Worm (Caenorhabditis elegans) whole organism, late embryonic: Measurements from ENCODE around the gene alh-9.

Experiments used
- ama-1 ChIP-seq: fragments of 150-350 bp; optimal IDR thresholded peaks from 2 replicates; lab custom pipeline; 2014
- nhr-232 ChIP-seq: sonication (generic microtip); optimal IDR thresholded peaks from 2 replicates; lab custom pipeline; 2016; ENCODE audit warnings: missing genetic modification characterization, missing compliant biosample characterization
- pros-1 ChIP-seq: fragments of 150-350 bp; optimal IDR thresholded peaks from 2 replicates; lab custom pipeline; 2014; ENCODE audit warnings: missing biosample characterization, missing genetic modification reagents, missing genetic modification characterization
- sdc-2 ChIP-seq: sonication (generic microtip); optimal IDR thresholded peaks from 2 replicates; lab custom pipeline; 2016; ENCODE audit warnings: missing genotype, missing genetic modification characterization, missing compliant biosample characterization

ce11 chrIII:5863774-5864173 is 8.0 kb downstream of the alh-9 start, which contains the start of gene dnpp-1:
- TF ChIP-seq nhr-232 (tag; lab: Kevin White, UChicago) (no peak), ama-1 (lab: Kevin White, UChicago) (no peak), pros-1 (no peak), sdc-2 (tag; lab: Kevin White, UChicago) (no peak)
